Fruit fly (Drosophila melanogaster) whole organism, embryonic: ENCODE data around the gene CG31445.

Source experiments
- Adf1 ChIP-seq: fragments of 200-800 bp; sonication (Bioruptor generic); IDR thresholded peaks from 2 replicates; pipeline ENCODE4 v1.3.6; 2022; ENCODE audit warnings: missing biosample characterization, missing genetic modification characterization
- CG1024 ChIP-seq: fragments of 200-800 bp; sonication (Bioruptor generic); IDR thresholded peaks from 2 replicates; pipeline ENCODE4 v1.3.6; 2022; ENCODE audit warnings: missing biosample characterization, missing genetic modification characterization
- CG10274 ChIP-seq: fragments of 200-800 bp; sonication (Bioruptor generic); optimal IDR thresholded peaks from 3 replicates; lab custom pipeline; 2017; ENCODE audit warnings: missing biosample characterization, mild to moderate bottlenecking, missing genetic modification characterization
- CG10431 ChIP-seq: fragments of 200-800 bp; sonication (Bioruptor generic); optimal IDR thresholded peaks from 3 replicates; lab custom pipeline; 2018; ENCODE audit warnings: missing biosample characterization, mild to moderate bottlenecking, missing genetic modification characterization
- CG12299 ChIP-seq: fragments of 200-800 bp; sonication (Bioruptor generic); optimal IDR thresholded peaks from 2 replicates; lab custom pipeline; 2018; ENCODE audit warnings: missing biosample characterization, mild to moderate bottlenecking, missing genetic modification characterization
- CG15479 ChIP-seq: fragments of 200-800 bp; sonication (Bioruptor generic); optimal IDR thresholded peaks from 3 replicates; lab custom pipeline; 2019; ENCODE audit warnings: missing biosample characterization, mild to moderate bottlenecking, missing genetic modification characterization, moderate library complexity
- CG15696 ChIP-seq: fragments of 200-800 bp; sonication (Bioruptor generic); optimal IDR thresholded peaks from 2 replicates; lab custom pipeline; 2019; ENCODE audit warnings: missing biosample characterization, mild to moderate bottlenecking, missing genetic modification characterization, moderate library complexity
- CG1602 ChIP-seq: fragments of 200-800 bp; sonication (Bioruptor generic); optimal IDR thresholded peaks from 3 replicates; lab custom pipeline; 2016; ENCODE audit warnings: missing biosample characterization, missing genetic modification characterization
- CG17829 ChIP-seq: fragments of 200-800 bp; optimal IDR thresholded peaks from 2 replicates; lab custom pipeline; 2019; ENCODE audit warnings: missing biosample characterization, mild to moderate bottlenecking, missing genetic modification characterization, moderate library complexity
- CG1832 ChIP-seq: fragments of 200-800 bp; sonication (Bioruptor generic); optimal IDR thresholded peaks from 2 replicates; lab custom pipeline; 2017; ENCODE audit warnings: missing biosample characterization, mild to moderate bottlenecking, missing genetic modification characterization, inconsistent platforms
- CG4730 ChIP-seq: fragments of 200-800 bp; sonication (Bioruptor generic); IDR thresholded peaks from 2 replicates; pipeline ENCODE4 v1.3.6; 2022; ENCODE audit warnings: missing biosample characterization, missing genetic modification characterization
- CG5180 ChIP-seq: fragments of 200-800 bp; sonication (Bioruptor generic); optimal IDR thresholded peaks from 3 replicates; lab custom pipeline; 2017; ENCODE audit warnings: missing biosample characterization, missing genetic modification characterization, mild to moderate bottlenecking, moderate library complexity, missing genetic modification reagents
- CG6689 ChIP-seq: fragments of 200-800 bp; sonication (Bioruptor generic); IDR thresholded peaks from 2 replicates; pipeline ENCODE4 v1.3.6; 2022; ENCODE audit warnings: missing biosample characterization, missing genetic modification characterization
- Drgx ChIP-seq: fragments of 200-800 bp; sonication (Bioruptor generic); IDR thresholded peaks from 2 replicates; pipeline ENCODE4 v1.3.6; 2022; ENCODE audit warnings: missing biosample characterization, missing genetic modification characterization
- Ets65A ChIP-seq: fragments of 200-800 bp; sonication (Bioruptor generic); peaks from one replicate; lab custom pipeline; 2016; ENCODE audit warnings: missing biosample characterization, missing genetic modification characterization
- Nf-YC ChIP-seq: fragments of 200-800 bp; optimal IDR thresholded peaks from 3 replicates; lab custom pipeline; 2019; ENCODE audit warnings: missing biosample characterization, mild to moderate bottlenecking, missing genetic modification characterization, moderate library complexity
- Ptx1 ChIP-seq: fragments of 200-800 bp; sonication (Bioruptor generic); IDR thresholded peaks from 2 replicates; pipeline ENCODE4 v1.3.6; 2022; ENCODE audit warnings: missing biosample characterization, missing genetic modification characterization
- Stat92E ChIP-seq, 3 experiments: fragments of >200 bp in 2 of 3; fragments of 200-800 bp in 1 of 3; sonication (Bioruptor generic) in 1 of 3; optimal IDR thresholded peaks; 2 replicates each; lab custom pipeline; 2017 to 2019; ENCODE audit warnings: missing biosample characterization in 3 of 3, missing genetic modification characterization in 3 of 3, mild to moderate bottlenecking in 1 of 3, moderate library complexity in 1 of 3
- Trl ChIP-seq, 3 experiments: fragments of >200 bp in 2 of 3; fragments of 200-800 bp in 1 of 3; sonication (Bioruptor generic) in 1 of 3; optimal IDR thresholded peaks; 2 replicates in 1 of 3; 3 replicates in 2 of 3; lab custom pipeline; 2016 to 2017; ENCODE audit warnings: missing biosample characterization in 1 of 3, missing genetic modification characterization in 1 of 3
- Usf ChIP-seq: fragments of 200-800 bp; sonication (Bioruptor generic); optimal IDR thresholded peaks from 2 replicates; lab custom pipeline; 2017; ENCODE audit warnings: missing genotype, missing biosample characterization, missing genetic modification characterization
- bab2 ChIP-seq: fragments of 200-800 bp; sonication (Bioruptor generic); optimal IDR thresholded peaks from 2 replicates; lab custom pipeline; 2016; ENCODE audit warnings: missing biosample characterization, missing genetic modification characterization
- br ChIP-seq: fragments of >200 bp; optimal IDR thresholded peaks from 2 replicates; lab custom pipeline; 2017
- bsh ChIP-seq, 2 experiments: fragments of 200-800 bp; sonication (Bioruptor generic); optimal IDR thresholded peaks; 2 replicates each; lab custom pipeline; 2017 to 2018; ENCODE audit warnings: mild to moderate bottlenecking in 2 of 2, missing biosample characterization in 2 of 2, missing genetic modification characterization in 2 of 2, moderate library complexity in 1 of 2
- cas ChIP-seq: fragments of 200-800 bp; sonication (Bioruptor generic); IDR thresholded peaks from 2 replicates; pipeline ENCODE4 v1.3.6; 2022; ENCODE audit warnings: missing biosample characterization, missing genetic modification characterization
- cg ChIP-seq: fragments of 200-800 bp; sonication (Bioruptor generic); optimal IDR thresholded peaks from 3 replicates; lab custom pipeline; 2019; ENCODE audit warnings: missing biosample characterization, mild to moderate bottlenecking, missing genetic modification characterization, moderate library complexity
- crol ChIP-seq: fragments of 200-800 bp; sonication (Bioruptor generic); IDR thresholded peaks from 2 replicates; pipeline ENCODE4 v1.3.6; 2022; ENCODE audit warnings: missing biosample characterization, missing genetic modification characterization
- crp ChIP-seq, 2 experiments: fragments of 200-800 bp; sonication (Bioruptor generic); optimal IDR thresholded peaks; 2 replicates in 1 of 2; 3 replicates in 1 of 2; lab custom pipeline; 2017; ENCODE audit warnings: missing biosample characterization in 2 of 2, missing genetic modification characterization in 2 of 2, mild to moderate bottlenecking in 1 of 2, moderate library complexity in 1 of 2
- disco-r ChIP-seq: fragments of 200-800 bp; sonication (Bioruptor generic); optimal IDR thresholded peaks from 2 replicates; lab custom pipeline; 2016; ENCODE audit warnings: missing biosample characterization, missing genetic modification characterization
- dmrt11E ChIP-seq: fragments of 200-800 bp; sonication (Bioruptor generic); optimal IDR thresholded peaks from 3 replicates; lab custom pipeline; 2018; ENCODE audit warnings: missing biosample characterization, mild to moderate bottlenecking, missing genetic modification characterization, moderate library complexity
- insv ChIP-seq, 2 experiments: fragments of 200-800 bp; sonication (Bioruptor generic); optimal IDR thresholded peaks; 3 replicates each; lab custom pipeline; 2016 to 2018; ENCODE audit warnings: missing biosample characterization in 2 of 2, missing genetic modification characterization in 2 of 2
- kni ChIP-seq: fragments of 200-800 bp; sonication (Bioruptor generic); optimal IDR thresholded peaks from 3 replicates; lab custom pipeline; 2017; ENCODE audit warnings: mild to moderate bottlenecking, missing biosample characterization, missing genetic modification reagents, missing genetic modification characterization
- lbe ChIP-seq: fragments of 200-800 bp; sonication (Bioruptor generic); optimal IDR thresholded peaks from 2 replicates; lab custom pipeline; 2016; ENCODE audit warnings: missing biosample characterization, mild to moderate bottlenecking, missing genetic modification characterization
- nerfin-1 ChIP-seq: fragments of 200-800 bp; sonication (Bioruptor generic); optimal IDR thresholded peaks from 3 replicates; lab custom pipeline; 2019; ENCODE audit warnings: missing biosample characterization, mild to moderate bottlenecking, missing genetic modification characterization, moderate library complexity
- nom ChIP-seq: fragments of 200-800 bp; sonication (Bioruptor generic); optimal IDR thresholded peaks from 2 replicates; lab custom pipeline; 2017; ENCODE audit warnings: missing biosample characterization, missing genetic modification characterization, mild to moderate bottlenecking, moderate library complexity, missing genetic modification reagents
- pros ChIP-seq: fragments of 200-800 bp; sonication (Bioruptor generic); optimal IDR thresholded peaks from 3 replicates; lab custom pipeline; 2019; ENCODE audit warnings: missing biosample characterization, mild to moderate bottlenecking, missing genetic modification characterization, moderate library complexity
- salm ChIP-seq: fragments of 200-800 bp; sonication (Bioruptor generic); optimal IDR thresholded peaks from 2 replicates; lab custom pipeline; 2018; ENCODE audit warnings: missing biosample characterization, mild to moderate bottlenecking, missing genetic modification characterization
- sc ChIP-seq, 3 experiments: fragments of >200 bp in 2 of 3; fragments of 200-800 bp in 1 of 3; sonication (Bioruptor generic) in 1 of 3; optimal IDR thresholded peaks; 2 replicates in 2 of 3; 3 replicates in 1 of 3; lab custom pipeline; 2017; ENCODE audit warnings: mild to moderate bottlenecking in 1 of 3, missing biosample characterization in 1 of 3, missing genetic modification characterization in 1 of 3, missing genetic modification reagents in 1 of 3
- sens ChIP-seq: fragments of 200-800 bp; sonication (Bioruptor generic); peaks from one replicate; lab custom pipeline; 2016; ENCODE audit warnings: missing biosample characterization, missing genetic modification characterization
- slp2 ChIP-seq: fragments of 200-800 bp; sonication (Bioruptor generic); optimal IDR thresholded peaks from 2 replicates; lab custom pipeline; 2016; ENCODE audit warnings: missing biosample characterization, missing genetic modification characterization
- so ChIP-seq: fragments of 200-800 bp; sonication (Bioruptor generic); IDR thresholded peaks from 3 replicates; pipeline ENCODE4 v1.3.6; 2022; ENCODE audit warnings: missing biosample characterization, missing genetic modification characterization
- tll ChIP-seq, 2 experiments: fragments of 200-800 bp in 1 of 2; fragments of >200 bp in 1 of 2; sonication (Bioruptor generic) in 1 of 2; optimal IDR thresholded peaks; 2 replicates each; lab custom pipeline; 2017 to 2019; ENCODE audit warnings: missing biosample characterization in 2 of 2, missing genetic modification characterization in 2 of 2, mild to moderate bottlenecking in 1 of 2, moderate library complexity in 1 of 2
- twi ChIP-seq: fragments of 200-800 bp; optimal IDR thresholded peaks from 2 replicates; lab custom pipeline; 2019; ENCODE audit warnings: missing biosample characterization, mild to moderate bottlenecking, missing genetic modification characterization, moderate library complexity
- zfh1 ChIP-seq: fragments of 200-800 bp; sonication (Bioruptor generic); IDR thresholded peaks from 3 replicates; pipeline ENCODE4 v1.3.6; 2022; ENCODE audit warnings: missing biosample characterization, missing genetic modification characterization

Gene CG31445

dm6 chr3R:29257890-29258691 is 13.5 kb upstream of the CG31445 start:
- TF ChIP-seq CG12299 (tag; lab: Kevin White, UChicago) (no peak), crp (GFP tag; optimal IDR thresholded peaks at IDR 0.05; lab: Kevin White, UChicago) (peak in 1 of 2 experiments; percentile 70), tll (GFP tag; optimal IDR thresholded peaks at IDR 0.05; lab: Kevin White, UChicago) (peak in 1 of 2 experiments; percentile 82), bab2 (GFP tag; lab: Kevin White, UChicago) (no peak), crol (GFP tag; lab: Robert Waterston, UW) (peak; percentile 91), cg (peak; percentile 38), pros (GFP tag; lab: Kevin White, UChicago) (peak; percentile 86), Trl (optimal IDR thresholded peaks at IDR 0.05; lab: Kevin White, UChicago) (peak in 1 of 2 experiments; percentile 43), Trl (GFP tag; optimal IDR thresholded peaks at IDR 0.05; lab: Kevin White, UChicago) (no peak), CG1832 (GFP tag; lab: Kevin White, UChicago) (peak; percentile 60), CG15479 (GFP tag; lab: Kevin White, UChicago) (peak; percentile 49), CG5180 (no peak), kni (GFP tag; lab: Kevin White, UChicago) (peak; percentile 41), nerfin-1 (peak; percentile 50), CG10431 (no peak), nom (peak; percentile 27), twi (tag; lab: Kevin White, UChicago) (peak; percentile 57), Nf-YC (tag; lab: Kevin White, UChicago) (no peak), insv (GFP tag; optimal IDR thresholded peaks at IDR 0.05; lab: Kevin White, UChicago) (peak in 1 of 2 experiments; percentile 95)

- TF ChIP-seq bsh (GFP tag; optimal IDR thresholded peaks at IDR 0.05; lab: Kevin White, UChicago) (peak in 1 of 2 experiments; percentile 61), CG17829 (no peak), zfh1 (GFP tag; lab: Robert Waterston, UW) (peak; percentile 51; the same call in 1 of the 3 replicates), br (no peak), nom (peak; percentile 26), dmrt11E (tag; lab: Kevin White, UChicago) (no peak), Ets65A (GFP tag; lab: Kevin White, UChicago) (peak; percentile 61), CG6689 (peak; percentile 39; the same call in 1 of the 2 replicates), Ptx1 (GFP tag; lab: Robert Waterston, UW) (no peak), CG10431 (no peak), Drgx (GFP tag; lab: Robert Waterston, UW) (peak; percentile 56), CG15696 (tag; lab: Kevin White, UChicago) (no peak), cas (no peak), slp2 (GFP tag; lab: Kevin White, UChicago) (no peak), CG4730 (0 out of 2 replicates have a peak, but pooled peaks have one; percentile 11), CG10274 (GFP tag; lab: Kevin White, UChicago) (no peak), lbe (GFP tag; lab: Kevin White, UChicago) (peak; percentile 81), disco-r (GFP tag; lab: Kevin White, UChicago) (no peak), Adf1 (no peak), salm (no peak), sc (optimal IDR thresholded peaks at IDR 0.05; lab: Kevin White, UChicago) (no peak), sc (GFP tag; optimal IDR thresholded peaks at IDR 0.05; lab: Kevin White, UChicago) (no peak), Stat92E (GFP tag; optimal IDR thresholded peaks at IDR 0.05; lab: Kevin White, UChicago) (no peak), Nf-YC (tag; lab: Kevin White, UChicago) (no peak), CG1602 (GFP tag; lab: Kevin White, UChicago) (no peak), so (0 out of 3 replicates have a peak, but pooled peaks have one; percentile 15), sens (GFP tag; lab: Kevin White, UChicago) (peak; percentile 61), Usf (no peak), CG1024 (GFP tag; lab: Robert Waterston, UW) (no peak)
These were observed 12.3 kb upstream of the CG31445 start for dm6 chr3R:29256811-29257439.
